Worm (Caenorhabditis elegans): ENCODE data around the gene nspd-5.
"Not testable (repeated sequence)": the region's sequence is repeated elsewhere in the genome, so short reads cannot be mapped to it uniquely, and the experiment has no call there.

The nspd-5 gene

ce11 chrII:4860260-4860659, at the start of gene nspd-5, which contains the start of gene F11G11.4:
nspd-5 (minus strand) TSS chrII:4860360.
F11G11.4 (plus strand) TSS chrII:4860594.
- not testable (repeated sequence) for TF ChIP-seq egl-44 (GFP tag; IDR thresholded peaks at IDR 0.05); nfyb-1 (GFP tag; IDR thresholded peaks at IDR 0.05); Y67H2A.10 (GFP tag; conservative IDR thresholded peaks at IDR 0.05)

- TF ChIP-seq zfh-2 (GFP tag; conservative IDR thresholded peaks at IDR 0.05) (0 out of 2 replicates have a peak, but pooled peaks have one; percentile 35), hmg-1.2 (GFP tag; IDR thresholded peaks at IDR 0.05) (peak; percentile 40; the same call in 1 of the 2 replicates), ekl-4 (GFP tag; IDR thresholded peaks at IDR 0.05) (no peak), C06A6.2 (GFP tag; conservative IDR thresholded peaks at IDR 0.05) (no peak), lin-40 (tag; optimal IDR thresholded peaks at IDR 0.05) (peak; percentile 24), attf-5 (GFP tag; optimal IDR thresholded peaks at IDR 0.05) (peak; percentile 22), K11D2.4 (GFP tag; IDR thresholded peaks at IDR 0.05) (0 out of 2 replicates have a peak, but pooled peaks have one; percentile 9), chd-7 (tag; optimal IDR thresholded peaks at IDR 0.05) (no peak), cebp-1 (GFP tag; IDR thresholded peaks at IDR 0.05) (no peak), cebp-1 (tag; optimal IDR thresholded peaks at IDR 0.05) (peak; percentile 20)
Observed at ce11 chrII:4908160-4908559, 48.0 kb upstream of the nspd-5 start.

ce11 chrII:4905883-4906282, 45.7 kb upstream of the nspd-5 start:
- TF ChIP-seq madf-6 (GFP tag; IDR thresholded peaks at IDR 0.05) = no peak
- no peak for TF ChIP-seq cebp-2 (GFP tag; IDR thresholded peaks at IDR 0.05)
- no peak for TF ChIP-seq ccch-3 (GFP tag; optimal IDR thresholded peaks at IDR 0.05)
- TF ChIP-seq lin-35 (GFP tag; optimal IDR thresholded peaks at IDR 0.05) = no peak
- no peak for TF ChIP-seq madf-3 (GFP tag; IDR thresholded peaks at IDR 0.05)
- TF ChIP-seq K11D2.4 (GFP tag; IDR thresholded peaks at IDR 0.05) = no peak
- no peak for TF ChIP-seq Y79H2A.3 (GFP tag; conservative IDR thresholded peaks at IDR 0.05)

DNA sequence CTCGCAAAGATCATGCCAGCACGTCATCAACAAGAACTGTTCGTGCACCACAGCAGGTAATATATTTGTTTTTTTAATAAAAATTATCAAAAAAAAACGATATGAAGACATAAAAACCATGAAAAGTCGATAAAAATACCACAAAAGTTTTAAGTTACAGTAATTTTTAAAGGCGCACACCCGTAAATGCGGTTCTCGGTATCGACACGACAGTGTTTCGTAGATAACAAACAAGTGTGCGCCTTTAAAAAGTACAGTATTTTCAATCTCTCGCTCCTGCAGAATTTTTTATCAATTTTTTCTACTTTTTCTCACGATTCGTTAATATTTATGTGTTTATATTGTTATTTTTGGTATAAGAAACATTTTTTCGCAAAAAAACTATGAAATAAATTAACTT, 45.2 kb upstream of the nspd-5 start:
- TF ChIP-seq lsl-1 (GFP tag; optimal IDR thresholded peaks at IDR 0.05) = peak; percentile 70
- peak; percentile 56 for TF ChIP-seq madf-6 (GFP tag; IDR thresholded peaks at IDR 0.05)
- peak; percentile 50; the same call in 1 of the 2 replicates for TF ChIP-seq F33H1.4 (GFP tag; IDR thresholded peaks at IDR 0.05)
- no peak for TF ChIP-seq unc-62 (GFP tag; optimal IDR thresholded peaks at IDR 0.05)

DNA sequence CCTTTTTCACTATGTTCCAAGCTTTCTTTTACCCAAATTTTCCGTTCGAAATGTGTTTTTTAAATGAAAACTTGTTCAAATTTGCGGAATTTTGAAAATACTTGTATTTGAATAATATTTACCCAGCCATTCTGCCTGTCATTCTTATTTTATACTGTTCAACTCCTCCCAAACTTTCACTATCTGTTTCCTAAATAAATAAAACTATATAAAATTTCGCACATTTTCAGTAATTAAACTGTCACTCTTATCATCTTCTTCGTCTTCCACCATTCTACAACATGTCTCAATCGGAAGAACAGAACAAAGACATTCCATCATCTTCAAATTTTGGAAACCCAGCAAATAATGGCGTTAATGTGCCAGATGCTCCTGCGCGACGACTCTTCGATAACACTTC, 44.6 kb upstream of the nspd-5 start, which contains the start of gene btbd-10:
Gene btbd-10 (plus strand): TSS at position 231 of the 400 bp plus-strand sequence.
- peak; percentile 7 for TF ChIP-seq pha-4 (tag; optimal IDR thresholded peaks at IDR 0.05)
- peak; percentile 67 for TF ChIP-seq unc-62 (GFP tag; optimal IDR thresholded peaks at IDR 0.05)
- TF ChIP-seq efl-1 (GFP tag; optimal IDR thresholded peaks at IDR 0.05) = no peak
- TF ChIP-seq ets-4 (GFP tag; optimal IDR thresholded peaks at IDR 0.05) = no peak

ce11 chrII:4904277-4904676, 44.1 kb upstream of the nspd-5 start:
- TF ChIP-seq nhr-80 (tag; optimal IDR thresholded peaks at IDR 0.05) (peak; percentile 15), B0336.3 (GFP tag; IDR thresholded peaks at IDR 0.05) (no peak; the same call in 1 of the 2 replicates), lin-35 (GFP tag; optimal IDR thresholded peaks at IDR 0.05) (peak in 1 of 3 experiments; percentile 68), tlf-1 (GFP tag; optimal IDR thresholded peaks at IDR 0.05) (peak; percentile 46), rpc-1 (optimal IDR thresholded peaks at IDR 0.05) (peak; percentile 36), rpc-1 (tag; optimal IDR thresholded peaks at IDR 0.05) (no peak), fkh-3 (tag; optimal IDR thresholded peaks at IDR 0.05) (no peak), rcor-1 (GFP tag; IDR thresholded peaks at IDR 0.05) (peak; percentile 61), tbp1 (GFP tag; optimal IDR thresholded peaks at IDR 0.05) (peak; percentile 62), ccch-3 (GFP tag; optimal IDR thresholded peaks at IDR 0.05) (no peak), hlh-12 (tag; optimal IDR thresholded peaks at IDR 0.05) (no peak), cebp-1 (GFP tag; IDR thresholded peaks at IDR 0.05) (peak; percentile 66), cebp-1 (tag; optimal IDR thresholded peaks at IDR 0.05) (peak; percentile 80), F49E8.2 (tag; optimal IDR thresholded peaks at IDR 0.05; ENCODE audit: insufficient read depth) (peak; percentile 44), madf-10 (tag; optimal IDR thresholded peaks at IDR 0.05) (peak; percentile 40), nfyb-1 (GFP tag; IDR thresholded peaks at IDR 0.05) (0 out of 2 replicates have a peak, but pooled peaks have one; percentile 27), pha-4 (tag; optimal IDR thresholded peaks at IDR 0.05) (peak; percentile 37), ceh-100 (GFP tag; IDR thresholded peaks at IDR 0.05) (no peak), madf-8 (GFP tag; conservative IDR thresholded peaks at IDR 0.05) (peak; percentile 47; the same call in 1 of the 2 replicates), F33H1.4 (GFP tag; IDR thresholded peaks at IDR 0.05) (peak; percentile 84), F10E7.11 (tag; optimal IDR thresholded peaks at IDR 0.05) (no peak), mcd-1 (GFP tag; IDR thresholded peaks at IDR 0.05) (peak; percentile 70)
